Fruit fly (Drosophila melanogaster) whole organism, wandering third instar larva: ENCODE results near the gene Os-C.

Experiments
- CrebA ChIP-seq: fragments of 200-800 bp; sonication (Bioruptor generic); optimal IDR thresholded peaks from 2 replicates; lab custom pipeline; 2016; ENCODE audit warnings: missing biosample characterization, mild to moderate bottlenecking, missing genetic modification characterization, borderline replicate concordance
- Dif ChIP-seq: fragments of 200-275, 200-300 bp; sonication (Bioruptor generic); optimal IDR thresholded peaks from 2 replicates; lab custom pipeline; 2018; ENCODE audit warnings: missing biosample characterization, missing genetic modification characterization; ENCODE audit not compliant: partially characterized antibody
- HLH106 ChIP-seq: fragments of 200-800 bp; optimal IDR thresholded peaks from 3 replicates; lab custom pipeline; 2019; ENCODE audit warnings: missing biosample characterization, mild to moderate bottlenecking, missing genetic modification characterization, moderate library complexity
- fru ChIP-seq: fragments of 200-800 bp; sonication (Bioruptor generic); optimal IDR thresholded peaks from 3 replicates; lab custom pipeline; 2016; ENCODE audit warnings: missing biosample characterization, mild to moderate bottlenecking, missing genetic modification characterization

Gene Os-C

DNA sequence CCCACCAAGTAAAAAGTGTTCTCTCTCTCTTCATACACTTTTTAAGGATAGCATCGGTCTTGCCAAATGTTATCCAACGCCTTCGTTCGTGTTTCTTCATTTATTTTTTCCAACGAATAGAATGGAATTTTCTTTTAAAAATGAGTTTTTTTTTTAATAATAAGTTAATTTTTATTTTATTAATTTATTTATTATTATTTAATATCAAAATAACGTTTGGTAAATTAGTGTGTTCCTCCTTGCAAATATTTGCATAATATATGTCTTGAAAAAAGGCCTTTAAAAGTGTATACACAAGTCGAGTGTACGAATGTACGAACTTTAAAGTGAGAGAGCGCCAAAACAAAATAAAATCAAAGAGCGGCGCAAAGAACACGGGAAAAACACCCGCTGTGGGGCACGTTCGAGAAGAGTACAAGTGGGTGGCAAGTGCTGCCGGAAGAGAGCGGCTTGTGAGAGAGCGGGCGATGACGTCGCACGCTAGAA lies 48.5 kb downstream of the Os-C start (continued):
- TF ChIP-seq HLH106 (tag; lab: Kevin White, UChicago) (peak; percentile 82), CrebA (no peak), fru (GFP tag; lab: Kevin White, UChicago) (no peak), Dif (GFP tag; lab: Kevin White, UChicago) (peak; percentile 55)
